Fruit fly (Drosophila melanogaster) whole organism, embryonic: ENCODE data around the gene CG3448.

Experiments
- ATbp ChIP-seq: fragments of 200-800 bp; sonication (Bioruptor generic); optimal IDR thresholded peaks from 2 replicates; lab custom pipeline; 2017; ENCODE audit warnings: missing biosample characterization, mild to moderate bottlenecking, missing genetic modification characterization, missing genetic modification reagents
- Asciz ChIP-seq: fragments of 200-800 bp; sonication (Bioruptor generic); optimal IDR thresholded peaks from 2 replicates; lab custom pipeline; 2017; ENCODE audit warnings: missing biosample characterization, mild to moderate bottlenecking, missing genetic modification characterization, missing genetic modification reagents
- BtbVII ChIP-seq: fragments of 200-800 bp; sonication (Bioruptor generic); optimal IDR thresholded peaks from 3 replicates; lab custom pipeline; 2017; ENCODE audit warnings: missing biosample characterization, mild to moderate bottlenecking, missing genetic modification characterization
- CG10147 ChIP-seq: fragments of 200-800 bp; sonication (Bioruptor generic); optimal IDR thresholded peaks from 2 replicates; lab custom pipeline; 2019; ENCODE audit warnings: missing biosample characterization, mild to moderate bottlenecking, missing genetic modification characterization, moderate library complexity
- CG11695 ChIP-seq: fragments of 200-800 bp; sonication (Bioruptor generic); IDR thresholded peaks from 3 replicates; pipeline ENCODE4 v1.3.6; 2022; ENCODE audit warnings: missing biosample characterization, missing genetic modification characterization
- CG12155 ChIP-seq: fragments of 200-800 bp; sonication (Bioruptor generic); optimal IDR thresholded peaks from 3 replicates; lab custom pipeline; 2016; ENCODE audit warnings: missing biosample characterization, missing genetic modification characterization
- CG12391 ChIP-seq: fragments of 200-800 bp; sonication (Bioruptor generic); optimal IDR thresholded peaks from 3 replicates; lab custom pipeline; 2018; ENCODE audit warnings: missing biosample characterization, mild to moderate bottlenecking, missing genetic modification characterization, moderate library complexity
- CG12942 ChIP-seq: fragments of 200-800 bp; sonication (Bioruptor generic); optimal IDR thresholded peaks from 3 replicates; lab custom pipeline; 2016; ENCODE audit warnings: missing biosample characterization, missing genetic modification characterization
- CG13296 ChIP-seq: fragments of 200-800 bp; sonication (Bioruptor generic); optimal IDR thresholded peaks from 3 replicates; lab custom pipeline; 2018; ENCODE audit warnings: missing biosample characterization, mild to moderate bottlenecking, missing genetic modification characterization
- CG13775 ChIP-seq: fragments of 200-800 bp; sonication (Bioruptor generic); optimal IDR thresholded peaks from 3 replicates; lab custom pipeline; 2017; ENCODE audit warnings: missing biosample characterization, mild to moderate bottlenecking, missing genetic modification characterization
- CG15514 ChIP-seq: fragments of 200-800 bp; sonication (Bioruptor generic); optimal IDR thresholded peaks from 3 replicates; lab custom pipeline; 2017; ENCODE audit warnings: missing biosample characterization, missing genetic modification characterization, mild to moderate bottlenecking, moderate library complexity, missing genetic modification reagents
- CG15696 ChIP-seq: fragments of 200-800 bp; sonication (Bioruptor generic); optimal IDR thresholded peaks from 2 replicates; lab custom pipeline; 2019; ENCODE audit warnings: missing biosample characterization, mild to moderate bottlenecking, missing genetic modification characterization, moderate library complexity
- CG17328 ChIP-seq: fragments of 200-800 bp; sonication (Bioruptor generic); IDR thresholded peaks from 2 replicates; pipeline ENCODE4 v1.3.6; 2022; ENCODE audit warnings: missing biosample characterization, missing genetic modification characterization
- CG17829 ChIP-seq: fragments of 200-800 bp; optimal IDR thresholded peaks from 2 replicates; lab custom pipeline; 2019; ENCODE audit warnings: missing biosample characterization, mild to moderate bottlenecking, missing genetic modification characterization, moderate library complexity
- CG1832 ChIP-seq: fragments of 200-800 bp; sonication (Bioruptor generic); optimal IDR thresholded peaks from 2 replicates; lab custom pipeline; 2017; ENCODE audit warnings: missing biosample characterization, mild to moderate bottlenecking, missing genetic modification characterization, inconsistent platforms
- CG31441 ChIP-seq: fragments of 200-800 bp; sonication (Bioruptor generic); IDR thresholded peaks from 2 replicates; pipeline ENCODE4 v1.3.6; 2022; ENCODE audit warnings: missing biosample characterization, missing genetic modification characterization
- CG3281 ChIP-seq: fragments of 200-800 bp; sonication (Bioruptor generic); optimal IDR thresholded peaks from 3 replicates; lab custom pipeline; 2017; ENCODE audit warnings: missing biosample characterization, mild to moderate bottlenecking, missing genetic modification characterization
- CG3995 ChIP-seq: fragments of 200-800 bp; sonication (Bioruptor generic); optimal IDR thresholded peaks from 3 replicates; lab custom pipeline; 2016; ENCODE audit warnings: missing biosample characterization, missing genetic modification characterization
- CG6272 ChIP-seq: fragments of 200-800 bp; sonication (Bioruptor generic); IDR thresholded peaks from 2 replicates; pipeline ENCODE4 v1.3.6; 2022; ENCODE audit warnings: missing biosample characterization, missing genetic modification characterization
- CG6854 ChIP-seq: fragments of 200-800 bp; sonication (Bioruptor generic); optimal IDR thresholded peaks from 3 replicates; lab custom pipeline; 2017; ENCODE audit warnings: missing biosample characterization, mild to moderate bottlenecking, missing genetic modification characterization
- CG7839 ChIP-seq: fragments of 200-800 bp; sonication (Bioruptor generic); optimal IDR thresholded peaks from 3 replicates; lab custom pipeline; 2018; ENCODE audit warnings: missing biosample characterization, mild to moderate bottlenecking, missing genetic modification characterization, moderate library complexity
- CG7987 ChIP-seq: fragments of 200-800 bp; sonication (Bioruptor generic); optimal IDR thresholded peaks from 2 replicates; lab custom pipeline; 2018; ENCODE audit warnings: missing biosample characterization, mild to moderate bottlenecking, missing genetic modification characterization, moderate library complexity
- CG8944 ChIP-seq: fragments of 200-800 bp; sonication (Bioruptor generic); optimal IDR thresholded peaks from 3 replicates; lab custom pipeline; 2016; ENCODE audit warnings: missing biosample characterization, missing genetic modification characterization
- CG9437 ChIP-seq: fragments of 200-800 bp; sonication (Bioruptor generic); optimal IDR thresholded peaks from 2 replicates; lab custom pipeline; 2018; ENCODE audit warnings: missing biosample characterization, mild to moderate bottlenecking, missing genetic modification characterization
- CoRest ChIP-seq: fragments of 200-800 bp; sonication (Bioruptor generic); optimal IDR thresholded peaks from 3 replicates; lab custom pipeline; 2018; ENCODE audit warnings: missing biosample characterization, mild to moderate bottlenecking, missing genetic modification characterization, moderate library complexity
- ERR ChIP-seq: fragments of 200-800 bp; sonication (Bioruptor generic); optimal IDR thresholded peaks from 2 replicates; lab custom pipeline; 2016; ENCODE audit warnings: missing biosample characterization, missing genetic modification characterization
- Fer1 ChIP-seq: fragments of 200-800 bp; sonication (Bioruptor generic); optimal IDR thresholded peaks from 2 replicates; lab custom pipeline; 2017; ENCODE audit warnings: missing biosample characterization, mild to moderate bottlenecking, missing genetic modification characterization
- GATAe ChIP-seq: fragments of 200-800 bp; sonication (Bioruptor generic); conservative IDR thresholded peaks from 2 replicates; pipeline ENCODE4 v1.3.6; 2022; ENCODE audit warnings: missing biosample characterization, missing genetic modification characterization
- Neu2 ChIP-seq: fragments of 200-800 bp; sonication (Bioruptor generic); optimal IDR thresholded peaks from 3 replicates; lab custom pipeline; 2016; ENCODE audit warnings: missing biosample characterization, missing genetic modification characterization, borderline replicate concordance
- Nf-YA ChIP-seq: fragments of 200-800 bp; sonication (Bioruptor generic); IDR thresholded peaks from 2 replicates; pipeline ENCODE4 v1.3.6; 2022; ENCODE audit warnings: missing biosample characterization, missing genetic modification characterization
- Side ChIP-seq: fragments of 200-800 bp; sonication (Bioruptor generic); optimal IDR thresholded peaks from 2 replicates; lab custom pipeline; 2016; ENCODE audit warnings: missing biosample characterization, missing genetic modification characterization
- Sin3A ChIP-seq: fragments of >200 bp; optimal IDR thresholded peaks from 2 replicates; lab custom pipeline; 2018
- Sox102F ChIP-seq: fragments of 200-800 bp; sonication (Bioruptor generic); optimal IDR thresholded peaks from 2 replicates; lab custom pipeline; 2018; ENCODE audit warnings: missing biosample characterization, mild to moderate bottlenecking, missing genetic modification characterization, moderate library complexity
- Xbp1 ChIP-seq: fragments of 200-800 bp; sonication (Bioruptor generic); optimal IDR thresholded peaks from 3 replicates; lab custom pipeline; 2016; ENCODE audit warnings: missing biosample characterization, mild to moderate bottlenecking, missing genetic modification characterization
- br ChIP-seq: fragments of >200 bp; optimal IDR thresholded peaks from 2 replicates; lab custom pipeline; 2017
- ci ChIP-seq: fragments of 200-800 bp; sonication (Bioruptor generic); IDR thresholded peaks from 3 replicates; pipeline ENCODE4 v1.3.6; 2022; ENCODE audit warnings: missing biosample characterization, missing genetic modification characterization
- en ChIP-seq: fragments of 200-800 bp; sonication (Bioruptor generic); optimal IDR thresholded peaks from 2 replicates; lab custom pipeline; 2016; ENCODE audit warnings: missing biosample characterization, missing genetic modification characterization
- ftz-f1 ChIP-seq: fragments of 200-800 bp; sonication (Bioruptor generic); optimal IDR thresholded peaks from 2 replicates; lab custom pipeline; 2016; ENCODE audit warnings: missing biosample characterization, missing genetic modification characterization
- grn ChIP-seq: fragments of 200-800 bp; sonication (Bioruptor generic); optimal IDR thresholded peaks from 3 replicates; lab custom pipeline; 2017; ENCODE audit warnings: missing biosample characterization, missing genetic modification characterization
- gsb-n ChIP-seq: fragments of 200-800 bp; sonication (Bioruptor generic); optimal IDR thresholded peaks from 3 replicates; lab custom pipeline; 2018; ENCODE audit warnings: missing biosample characterization, mild to moderate bottlenecking, missing genetic modification characterization
- hkb ChIP-seq, 2 experiments: fragments of 200-800 bp in 1 of 2; fragments of >200 bp in 1 of 2; sonication (Bioruptor generic) in 1 of 2; IDR thresholded peaks in 1 of 2; optimal IDR thresholded peaks in 1 of 2; 2 replicates each; pipeline versions ENCODE4 v1.3.6 to Lab custom; 2017 to 2022; ENCODE audit warnings: missing biosample characterization in 1 of 2, missing genetic modification characterization in 1 of 2
- ind ChIP-seq: fragments of 200-800 bp; sonication (Bioruptor generic); optimal IDR thresholded peaks from 3 replicates; lab custom pipeline; 2016; ENCODE audit warnings: missing biosample characterization, missing genetic modification characterization
- klu ChIP-seq: fragments of 200-800 bp; sonication (Bioruptor generic); IDR thresholded peaks from 2 replicates; pipeline ENCODE4 v1.3.6; 2022; ENCODE audit warnings: missing biosample characterization, missing genetic modification characterization
- lab ChIP-seq: fragments of 200-800 bp; sonication (Bioruptor generic); optimal IDR thresholded peaks from 3 replicates; lab custom pipeline; 2017; ENCODE audit warnings: missing biosample characterization, missing genetic modification characterization, mild to moderate bottlenecking, moderate library complexity, missing genetic modification reagents
- odd ChIP-seq: fragments of 200-800 bp; sonication (Bioruptor generic); optimal IDR thresholded peaks from 2 replicates; lab custom pipeline; 2017; ENCODE audit warnings: missing biosample characterization, mild to moderate bottlenecking, missing genetic modification characterization
- pb ChIP-seq: fragments of 200-800 bp; sonication (Bioruptor generic); optimal IDR thresholded peaks from 3 replicates; lab custom pipeline; 2016; ENCODE audit warnings: missing biosample characterization, missing genetic modification characterization
- phol ChIP-seq: fragments of 200-800 bp; sonication (Bioruptor generic); optimal IDR thresholded peaks from 3 replicates; lab custom pipeline; 2018; ENCODE audit warnings: missing biosample characterization, mild to moderate bottlenecking, missing genetic modification characterization, moderate library complexity
- ro ChIP-seq: fragments of 200-800 bp; sonication (Bioruptor generic); IDR thresholded peaks from 2 replicates; pipeline ENCODE4 v1.3.6; 2022; ENCODE audit warnings: missing biosample characterization, missing genetic modification characterization
- scrt ChIP-seq: fragments of 200-800 bp; sonication (Bioruptor generic); optimal IDR thresholded peaks from 2 replicates; lab custom pipeline; 2018; ENCODE audit warnings: missing biosample characterization, mild to moderate bottlenecking, missing genetic modification characterization, moderate library complexity
- slp2 ChIP-seq: fragments of 200-800 bp; sonication (Bioruptor generic); optimal IDR thresholded peaks from 2 replicates; lab custom pipeline; 2016; ENCODE audit warnings: missing biosample characterization, missing genetic modification characterization
- zfh2 ChIP-seq: fragments of 200-800 bp; sonication (Bioruptor generic); optimal IDR thresholded peaks from 2 replicates; lab custom pipeline; 2016; ENCODE audit warnings: missing biosample characterization, missing genetic modification characterization

The CG3448 gene

dm6 chr3L:9424528-9424911 lies 26.9 kb downstream of the CG3448 start (continued):
- TF ChIP-seq scrt: peak; percentile 23
- peak; percentile 54 for TF ChIP-seq CG31441 (GFP tag; lab: Robert Waterston, UW)
- peak; percentile 12 for TF ChIP-seq CG12155 (GFP tag; lab: Kevin White, UChicago)
- no peak for TF ChIP-seq pb
- TF ChIP-seq CG3281 (GFP tag; lab: Kevin White, UChicago): peak; percentile 39
- TF ChIP-seq CG17829: peak; percentile 50
- TF ChIP-seq klu: no peak
- TF ChIP-seq hkb (optimal IDR thresholded peaks at IDR 0.05; lab: Kevin White, UChicago): no peak
- peak; percentile 45 for TF ChIP-seq hkb (GFP tag; IDR thresholded peaks at IDR 0.05; lab: Robert Waterston, UW)
- no peak for TF ChIP-seq zfh2
- TF ChIP-seq gsb-n: peak; percentile 45
- TF ChIP-seq CG3995 (GFP tag; lab: Kevin White, UChicago): peak; percentile 27
- TF ChIP-seq GATAe (GFP tag; lab: Robert Waterston, UW): no peak
- peak; percentile 26 for TF ChIP-seq Sox102F (GFP tag; lab: Kevin White, UChicago)
- TF ChIP-seq CG7987: no peak
- TF ChIP-seq Neu2 (GFP tag; lab: Kevin White, UChicago): no peak
- peak; percentile 56 for TF ChIP-seq CG12391 (tag; lab: Kevin White, UChicago)
- TF ChIP-seq Side (GFP tag; lab: Kevin White, UChicago): no peak
- TF ChIP-seq odd: peak; percentile 42
- no peak for TF ChIP-seq ci (GFP tag; lab: Robert Waterston, UW)
- TF ChIP-seq CG9437 (GFP tag; lab: Kevin White, UChicago): peak; percentile 38
- TF ChIP-seq CG12942 (GFP tag; lab: Kevin White, UChicago): peak; percentile 5
- no peak for TF ChIP-seq ftz-f1 (GFP tag; lab: Kevin White, UChicago)
- TF ChIP-seq en (GFP tag; lab: Kevin White, UChicago): no peak
- peak; percentile 38 for TF ChIP-seq lab (GFP tag; lab: Kevin White, UChicago)
- no peak for TF ChIP-seq CG8944 (GFP tag; lab: Kevin White, UChicago)
- TF ChIP-seq Xbp1 (GFP tag; lab: Kevin White, UChicago): peak; percentile 16
- no peak for TF ChIP-seq CG15696 (tag; lab: Kevin White, UChicago)
- no peak for TF ChIP-seq Nf-YA
- no peak for TF ChIP-seq grn (GFP tag; lab: Kevin White, UChicago)
- TF ChIP-seq CG17328 (GFP tag; lab: Robert Waterston, UW): no peak
- TF ChIP-seq Sin3A (lab: Kevin White, UChicago): no peak
- TF ChIP-seq slp2 (GFP tag; lab: Kevin White, UChicago): no peak
- peak; percentile 15 for TF ChIP-seq Asciz (GFP tag; lab: Kevin White, UChicago)
- TF ChIP-seq CG6272 (GFP tag; lab: Robert Waterston, UW): no peak
- TF ChIP-seq CG6854 (GFP tag; lab: Kevin White, UChicago): peak; percentile 18
- TF ChIP-seq CG7839: peak; percentile 36
- TF ChIP-seq ERR (GFP tag; lab: Kevin White, UChicago): no peak
- peak; percentile 56; the same call in 2 of the 3 replicates for TF ChIP-seq CG11695
- peak; percentile 20 for TF ChIP-seq CG13775 (GFP tag; lab: Kevin White, UChicago)
- TF ChIP-seq ATbp (GFP tag; lab: Kevin White, UChicago): no peak
- peak; percentile 32 for TF ChIP-seq CoRest
- TF ChIP-seq br (lab: Kevin White, UChicago): no peak
- TF ChIP-seq ro (GFP tag; lab: Robert Waterston, UW): no peak
- peak; percentile 22 for TF ChIP-seq CG10147
- TF ChIP-seq Fer1 (GFP tag; lab: Kevin White, UChicago): peak; percentile 43
- TF ChIP-seq ind (GFP tag; lab: Kevin White, UChicago): peak; percentile 24
- TF ChIP-seq CG15514 (GFP tag; lab: Kevin White, UChicago): peak; percentile 20
- peak; percentile 42 for TF ChIP-seq CG13296
- peak; percentile 32 for TF ChIP-seq phol (tag; lab: Kevin White, UChicago)
- peak; percentile 34 for TF ChIP-seq BtbVII (GFP tag; lab: Kevin White, UChicago)
- TF ChIP-seq CG1832: no peak
